Worm (Caenorhabditis elegans) whole organism, midembryonic: ENCODE measurements around the gene uvs-1.

Experiments
- T22C8.4 ChIP-seq: fragments of 200-800 bp; sonication (Bioruptor generic); IDR thresholded peaks from 2 replicates; pipeline ENCODE4 v1.3.6; 2022; ENCODE audit warnings: missing genetic modification characterization, missing compliant biosample characterization
- cog-1 ChIP-seq: sonication (generic microtip); optimal IDR thresholded peaks from 2 replicates; lab custom pipeline; 2016; ENCODE audit warnings: missing genetic modification characterization, missing compliant biosample characterization
- flt-1 ChIP-seq: fragments of 200-800 bp; sonication (Bioruptor generic); IDR thresholded peaks from 2 replicates; pipeline ENCODE4 v1.3.6; 2022; ENCODE audit warnings: missing genetic modification characterization, missing compliant biosample characterization
- klf-2 ChIP-seq: fragments of 200-800 bp; sonication (Bioruptor generic); conservative IDR thresholded peaks from 2 replicates; pipeline ENCODE4 v1.3.6; 2022; ENCODE audit warnings: missing genetic modification reagents, missing genetic modification characterization, missing compliant biosample characterization
- med-1 ChIP-seq: sonication (generic microtip); optimal IDR thresholded peaks from 2 replicates; lab custom pipeline; 2017; ENCODE audit warnings: missing genetic modification characterization, mild to moderate bottlenecking, missing compliant biosample characterization, antibody characterized with exemption, missing genetic modification reagents; ENCODE audit not compliant: insufficient read depth
- ref-1 ChIP-seq: fragments of 200-800 bp; sonication (Bioruptor generic); conservative IDR thresholded peaks from 2 replicates; pipeline ENCODE4 v1.3.6; 2022; ENCODE audit warnings: missing genetic modification reagents, missing genetic modification characterization, missing compliant biosample characterization
- tab-1 ChIP-seq: fragments of 200-800 bp; sonication (Bioruptor generic); IDR thresholded peaks from 2 replicates; pipeline ENCODE4 v1.3.6; 2022; ENCODE audit warnings: missing genetic modification characterization, missing compliant biosample characterization
- ztf-23 ChIP-seq: fragments of 200-800 bp; sonication (Bioruptor generic); IDR thresholded peaks from 2 replicates; pipeline ENCODE4 v1.3.6; 2022; ENCODE audit warnings: missing genetic modification reagents, missing genetic modification characterization, missing compliant biosample characterization
- ztf-29 ChIP-seq: fragments of 200-800 bp; sonication (Bioruptor generic); IDR thresholded peaks from 2 replicates; pipeline ENCODE4 v1.3.6; 2022; ENCODE audit warnings: missing genetic modification reagents, missing genetic modification characterization, missing compliant biosample characterization

uvs-1 gene

DNA sequence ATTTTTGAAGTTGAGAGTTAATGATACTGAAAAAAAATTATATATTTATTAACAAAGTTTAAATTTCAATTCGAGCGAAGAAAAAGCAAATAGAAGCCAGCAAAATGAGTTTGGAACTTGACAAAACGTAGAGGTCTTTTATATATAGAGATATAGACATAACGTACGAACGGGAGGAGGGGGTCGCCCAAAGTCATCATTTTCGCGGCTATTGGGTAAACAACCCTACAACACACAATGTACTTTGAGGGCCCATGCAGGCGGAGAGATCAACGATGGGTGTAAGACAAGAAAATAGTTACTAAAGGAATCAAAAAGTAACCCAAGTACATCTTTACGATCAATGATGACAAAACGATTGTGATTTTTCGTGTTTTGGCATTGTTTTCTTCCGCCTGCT lies 7.8 kb upstream of the uvs-1 start, which contains the start of gene ZK742.4:
Gene ZK742.4 (minus strand): TSS at position 35 of the 400 bp plus-strand sequence.
- TF ChIP-seq med-1 (GFP tag; lab: Kevin White, UChicago) (no peak), ztf-23 (no peak), ref-1 (no peak), klf-2 (GFP tag; lab: Robert Waterston, UW) (no peak), tab-1 (GFP tag; lab: Robert Waterston, UW) (no peak), cog-1 (tag; lab: Kevin White, UChicago) (no peak), T22C8.4 (GFP tag; lab: Robert Waterston, UW) (no peak), flt-1 (GFP tag; lab: Robert Waterston, UW) (no peak), ztf-29 (GFP tag; lab: Robert Waterston, UW) (no peak)

DNA sequence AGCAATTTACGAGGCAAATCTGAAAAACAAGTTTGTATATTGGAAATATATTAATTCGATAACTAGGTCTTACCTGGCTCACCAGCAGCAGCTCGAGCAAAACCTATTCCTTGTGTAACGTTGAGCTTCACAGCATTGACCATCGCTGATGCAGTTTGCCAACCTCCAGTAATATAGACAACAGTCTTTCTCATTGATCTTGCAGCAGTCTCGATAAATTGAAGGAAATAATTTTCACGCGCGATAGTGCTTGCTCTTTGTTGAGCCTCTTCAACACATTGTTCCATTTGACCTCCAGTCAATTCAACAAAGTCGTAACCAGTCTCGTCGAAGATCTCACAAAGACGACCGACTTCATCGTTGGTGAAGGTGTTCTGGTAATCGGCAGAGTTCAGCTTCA lies 6.6 kb upstream of the uvs-1 start:
- TF ChIP-seq tab-1 (GFP tag; lab: Robert Waterston, UW) (no peak), ztf-23 (no peak), klf-2 (GFP tag; lab: Robert Waterston, UW) (no peak), flt-1 (GFP tag; lab: Robert Waterston, UW) (no peak), cog-1 (tag; lab: Kevin White, UChicago) (no peak), T22C8.4 (GFP tag; lab: Robert Waterston, UW) (no peak), ref-1 (no peak), med-1 (GFP tag; lab: Kevin White, UChicago) (no peak), ztf-29 (GFP tag; lab: Robert Waterston, UW) (no peak)

DNA sequence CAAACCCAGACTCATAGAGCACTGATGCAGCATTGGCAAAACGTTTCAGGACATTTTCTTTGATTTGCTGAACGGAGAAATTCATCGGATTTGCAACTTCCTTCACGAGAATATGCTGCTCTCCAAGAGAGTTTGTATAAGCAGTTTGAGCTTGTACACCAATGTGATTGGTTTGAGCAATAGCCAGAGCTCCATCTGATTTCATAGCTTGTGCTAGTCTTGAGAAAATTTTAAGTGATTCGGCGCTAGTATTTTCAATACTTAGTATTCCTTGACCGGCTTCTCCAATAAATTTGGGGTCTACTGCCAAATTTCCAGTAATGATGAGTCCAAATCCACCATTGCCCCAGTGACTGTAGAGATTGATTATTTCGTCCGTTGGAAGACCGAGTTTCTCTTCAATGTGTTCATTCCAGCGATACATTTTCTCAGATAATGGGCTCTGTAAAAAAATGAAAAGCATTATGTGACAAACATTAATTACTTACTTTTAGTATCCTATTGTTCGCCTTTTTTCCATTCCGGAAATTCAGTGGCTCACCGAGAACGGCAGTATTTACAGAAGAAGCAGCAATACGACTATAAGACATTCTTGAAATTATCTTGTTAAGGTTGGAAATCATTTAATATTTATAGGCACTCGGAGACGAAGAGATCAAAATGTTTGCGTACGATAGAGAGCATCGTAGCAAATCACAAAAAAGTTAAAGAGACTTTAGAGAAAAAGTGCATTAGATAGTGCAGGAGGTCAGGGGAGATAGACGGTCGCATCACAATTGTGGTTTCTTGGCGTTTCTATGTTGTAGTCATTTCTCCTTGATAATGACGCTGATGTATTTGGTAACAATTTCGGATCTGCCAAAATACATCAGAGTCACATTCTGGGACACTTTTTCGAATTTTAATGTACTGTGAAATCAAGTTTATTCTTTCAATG lies 5.6 kb upstream of the uvs-1 start, which contains the start of gene ZK742.3:
Gene ZK742.3 (minus strand): TSS at position 593 of the 937 bp plus-strand sequence.
- no peak for TF ChIP-seq ref-1
- no peak for TF ChIP-seq ztf-23
- no peak for TF ChIP-seq tab-1 (GFP tag; lab: Robert Waterston, UW)
- TF ChIP-seq klf-2 (GFP tag; lab: Robert Waterston, UW), result no peak
- no peak for TF ChIP-seq cog-1 (tag; lab: Kevin White, UChicago)
- TF ChIP-seq flt-1 (GFP tag; lab: Robert Waterston, UW), result no peak
- TF ChIP-seq med-1 (GFP tag; lab: Kevin White, UChicago), result no peak
- no peak for TF ChIP-seq T22C8.4 (GFP tag; lab: Robert Waterston, UW)
- TF ChIP-seq ztf-29 (GFP tag; lab: Robert Waterston, UW), result no peak

DNA sequence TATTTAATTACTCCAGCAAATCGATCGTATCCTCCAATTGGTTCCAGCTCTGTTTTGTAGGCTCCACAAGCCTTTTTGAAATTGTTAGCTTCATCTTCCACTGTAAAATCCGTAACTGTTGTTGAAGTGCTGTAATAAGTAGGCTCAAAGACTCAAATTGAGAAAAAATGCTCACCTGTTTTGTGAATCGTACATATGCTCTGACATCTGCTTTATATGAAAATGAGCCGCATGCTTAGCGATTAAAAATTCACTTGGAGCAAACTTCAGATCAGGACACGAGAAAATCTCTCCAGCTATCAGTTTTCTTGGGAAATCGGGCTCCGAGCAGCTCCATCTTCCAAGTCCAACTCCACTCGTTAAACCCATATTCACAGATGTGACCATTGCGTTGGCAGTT lies 4.4 kb upstream of the uvs-1 start:
- TF ChIP-seq med-1 (GFP tag; lab: Kevin White, UChicago) (no peak), tab-1 (GFP tag; lab: Robert Waterston, UW) (no peak), cog-1 (tag; lab: Kevin White, UChicago) (no peak)

DNA sequence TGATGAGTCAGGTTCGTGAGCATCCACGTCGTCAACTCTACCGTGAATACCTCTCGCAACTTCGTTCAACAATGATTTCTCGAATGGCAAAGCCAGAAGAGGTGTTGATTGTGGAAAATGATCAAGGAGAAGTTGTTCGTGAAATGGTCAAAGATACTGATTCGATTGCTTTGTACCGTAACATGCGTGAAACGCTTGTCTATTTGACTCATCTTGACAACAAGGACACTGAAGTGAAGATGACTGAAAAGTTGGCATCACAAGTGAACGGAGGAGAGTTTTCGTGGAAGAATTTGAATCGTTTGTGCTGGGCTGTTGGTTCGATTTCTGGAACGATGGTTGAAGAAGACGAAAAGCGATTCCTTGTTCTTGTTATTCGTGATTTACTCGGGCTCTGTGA lies 2.6 kb upstream of the uvs-1 start:
- TF ChIP-seq klf-2 (GFP tag; lab: Robert Waterston, UW), result no peak
- no peak for TF ChIP-seq ref-1
- TF ChIP-seq T22C8.4 (GFP tag; lab: Robert Waterston, UW), result no peak
- no peak for TF ChIP-seq tab-1 (GFP tag; lab: Robert Waterston, UW)
- no peak for TF ChIP-seq ztf-23
- TF ChIP-seq med-1 (GFP tag; lab: Kevin White, UChicago), result no peak
- no peak for TF ChIP-seq ztf-29 (GFP tag; lab: Robert Waterston, UW)
- no peak for TF ChIP-seq flt-1 (GFP tag; lab: Robert Waterston, UW)
- TF ChIP-seq cog-1 (tag; lab: Kevin White, UChicago), result no peak

DNA sequence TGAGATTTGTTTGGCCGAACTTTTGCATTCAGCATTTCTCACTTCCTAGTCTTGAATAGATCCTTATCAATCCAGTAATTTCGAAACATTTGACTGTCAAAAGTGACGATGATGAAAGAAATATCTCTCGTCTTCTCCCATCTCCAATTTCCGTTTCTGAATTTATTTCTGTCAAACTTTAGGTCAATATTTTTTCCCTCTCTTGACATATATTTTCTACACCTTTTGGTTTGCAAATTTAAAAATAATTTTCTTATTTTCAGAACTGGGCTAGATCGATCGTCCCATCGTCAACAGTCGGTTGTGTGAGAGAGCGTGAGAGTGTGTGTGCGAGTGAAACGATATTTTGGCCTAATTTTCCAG lies 774 bp upstream of the uvs-1 start, which contains the start of gene xpo-1:
Gene xpo-1 (plus strand): TSS at position 264 of the 363 bp plus-strand sequence.
- TF ChIP-seq ref-1 (no peak), ztf-29 (GFP tag; lab: Robert Waterston, UW) (no peak), med-1 (GFP tag; lab: Kevin White, UChicago) (no peak), T22C8.4 (GFP tag; lab: Robert Waterston, UW) (no peak), cog-1 (tag; lab: Kevin White, UChicago) (no peak), klf-2 (GFP tag; lab: Robert Waterston, UW) (no peak), tab-1 (GFP tag; lab: Robert Waterston, UW) (no peak), flt-1 (GFP tag; lab: Robert Waterston, UW) (0 out of 2 replicates have a peak, but pooled peaks have one; percentile 23)

DNA sequence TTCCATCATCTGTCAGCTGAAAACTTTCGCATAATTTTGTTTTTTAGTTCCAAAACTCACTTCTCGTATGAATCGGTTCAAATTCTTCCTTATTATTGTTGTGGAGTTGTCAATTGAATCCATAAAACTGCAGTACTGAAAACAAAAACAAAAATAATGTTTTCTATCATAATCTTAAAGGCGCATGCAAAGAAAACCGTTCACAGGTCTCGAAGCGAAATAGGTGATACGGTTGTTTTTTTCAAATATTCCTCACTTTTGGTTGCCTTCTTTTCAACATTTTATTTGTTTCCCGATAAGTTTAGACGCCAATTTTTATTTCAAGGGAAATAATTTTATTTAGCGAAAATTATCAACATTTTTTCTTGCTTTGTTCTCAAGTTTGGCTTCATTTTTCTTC lies 445 bp downstream of the uvs-1 start:
- TF ChIP-seq flt-1 (GFP tag; lab: Robert Waterston, UW) (no peak), ztf-23 (no peak), ref-1 (no peak), cog-1 (tag; lab: Kevin White, UChicago) (no peak), T22C8.4 (GFP tag; lab: Robert Waterston, UW) (no peak), ztf-29 (GFP tag; lab: Robert Waterston, UW) (no peak), klf-2 (GFP tag; lab: Robert Waterston, UW) (no peak), tab-1 (GFP tag; lab: Robert Waterston, UW) (no peak), med-1 (GFP tag; lab: Kevin White, UChicago) (no peak)

DNA sequence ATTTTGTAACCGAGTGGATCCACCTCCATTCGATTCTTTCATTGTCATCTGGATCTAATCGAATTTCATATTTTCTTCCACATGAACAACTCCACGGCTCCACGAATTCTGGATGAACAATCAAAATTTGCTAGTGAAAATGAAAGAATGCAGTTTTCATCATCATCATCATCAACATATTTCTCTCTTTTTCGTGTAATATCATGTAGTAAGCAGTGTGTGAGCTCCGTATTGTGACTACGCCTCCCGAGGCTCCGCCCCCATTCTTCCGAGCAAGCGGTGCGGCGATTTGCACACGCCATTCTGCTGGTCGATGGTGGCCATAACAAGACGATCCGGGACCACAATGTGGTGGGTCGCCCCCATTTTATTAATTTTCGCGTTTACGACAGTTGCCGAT lies 5.9 kb downstream of the uvs-1 start, which contains the start of gene ZK742.7:
Gene ZK742.7 (plus strand): TSS at position 301 of the 400 bp plus-strand sequence.
- TF ChIP-seq ztf-29 (GFP tag; lab: Robert Waterston, UW), result no peak
- no peak for TF ChIP-seq cog-1 (tag; lab: Kevin White, UChicago)
- no peak for TF ChIP-seq klf-2 (GFP tag; lab: Robert Waterston, UW)
- no peak for TF ChIP-seq tab-1 (GFP tag; lab: Robert Waterston, UW)
- TF ChIP-seq ref-1, result no peak
- TF ChIP-seq med-1 (GFP tag; lab: Kevin White, UChicago), result no peak
- TF ChIP-seq T22C8.4 (GFP tag; lab: Robert Waterston, UW), result no peak
- TF ChIP-seq flt-1 (GFP tag; lab: Robert Waterston, UW), result no peak
- TF ChIP-seq ztf-23, result no peak

DNA sequence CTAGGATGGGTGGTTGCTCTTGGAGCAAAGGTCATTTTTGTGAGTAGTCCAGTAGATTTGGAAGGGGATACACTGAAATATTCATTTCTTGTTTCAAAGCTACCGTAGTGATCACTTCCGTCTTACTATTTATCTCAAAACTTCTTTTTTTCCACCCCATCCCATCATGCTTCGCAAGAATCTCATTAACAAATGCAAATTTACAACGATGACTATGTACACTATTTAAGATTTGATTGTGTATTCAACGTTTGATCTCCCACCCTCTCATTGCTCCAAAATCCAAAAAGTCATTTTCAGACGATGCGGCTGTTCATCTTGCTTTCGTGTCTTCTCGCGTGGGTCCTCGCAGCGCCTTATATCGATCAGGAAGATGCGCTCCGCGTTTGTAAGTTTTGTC lies 10.9 kb downstream of the uvs-1 start, which contains the start of gene flp-21:
Gene flp-21 (plus strand): TSS at position 301 of the 400 bp plus-strand sequence.
- TF ChIP-seq ref-1, result no peak
- TF ChIP-seq med-1 (GFP tag; lab: Kevin White, UChicago), result no peak
- no peak for TF ChIP-seq cog-1 (tag; lab: Kevin White, UChicago)
- no peak for TF ChIP-seq tab-1 (GFP tag; lab: Robert Waterston, UW)
- no peak for TF ChIP-seq klf-2 (GFP tag; lab: Robert Waterston, UW)
- TF ChIP-seq flt-1 (GFP tag; lab: Robert Waterston, UW), result no peak
- TF ChIP-seq ztf-23, result no peak
- TF ChIP-seq ztf-29 (GFP tag; lab: Robert Waterston, UW), result no peak
- TF ChIP-seq T22C8.4 (GFP tag; lab: Robert Waterston, UW), result no peak
